Worm (Caenorhabditis elegans) whole organism, L4 larva: ENCODE measurements around the gene H20J04.4.

Source experiments
- lin-15B ChIP-seq: fragments of 150-350 bp; sonication (generic microtip); optimal IDR thresholded peaks from 3 replicates; lab custom pipeline; 2014; ENCODE audit warnings: missing biosample characterization, missing genetic modification characterization
- pha-4 ChIP-seq, 2 experiments: fragments of 150-350 bp in 1 of 2; fragments of 200-800 bp in 1 of 2; sonication (Bioruptor generic) in 1 of 2; IDR thresholded peaks in 1 of 2; optimal IDR thresholded peaks in 1 of 2; 2 replicates each; pipeline versions ENCODE4 v1.3.6 to Lab custom; 2014 to 2022; ENCODE audit warnings: missing genetic modification characterization in 2 of 2, missing genetic modification reagents in 2 of 2, missing biosample characterization in 1 of 2, missing compliant biosample characterization in 1 of 2
- snpc-4 ChIP-seq: fragments of 150-350 bp; optimal IDR thresholded peaks from 2 replicates; lab custom pipeline; 2014; ENCODE audit warnings: missing biosample characterization, missing genetic modification characterization

ce11 chrII:4372867-4373397 lies 44.1 kb downstream of the H20J04.4 start:
- no peak for TF ChIP-seq snpc-4 (tag; lab: Kevin White, UChicago)
- no peak for TF ChIP-seq pha-4 (GFP tag; IDR thresholded peaks at IDR 0.05; lab: Robert Waterston, UW)
- TF ChIP-seq pha-4 (tag; optimal IDR thresholded peaks at IDR 0.05; lab: Kevin White, UChicago), result no peak
- TF ChIP-seq lin-15B, result no peak
